Fruit fly (Drosophila melanogaster) whole organism, embryonic: Measurements from ENCODE around the gene CG12024.

Experiments used
- Asciz ChIP-seq: fragments of 200-800 bp; sonication (Bioruptor generic); optimal IDR thresholded peaks from 2 replicates; lab custom pipeline; 2017; ENCODE audit warnings: missing biosample characterization, mild to moderate bottlenecking, missing genetic modification characterization, missing genetic modification reagents
- CG10274 ChIP-seq: fragments of 200-800 bp; sonication (Bioruptor generic); optimal IDR thresholded peaks from 3 replicates; lab custom pipeline; 2017; ENCODE audit warnings: missing biosample characterization, mild to moderate bottlenecking, missing genetic modification characterization
- CG12659 ChIP-seq: fragments of 200-800 bp; sonication (Bioruptor generic); optimal IDR thresholded peaks from 3 replicates; lab custom pipeline; 2017; ENCODE audit warnings: mild to moderate bottlenecking, missing biosample characterization, missing genetic modification reagents, missing genetic modification characterization
- CG14441 ChIP-seq: fragments of 200-800 bp; sonication (Bioruptor generic); IDR thresholded peaks from 2 replicates; pipeline ENCODE4 v1.3.6; 2022; ENCODE audit warnings: missing biosample characterization, missing genetic modification characterization
- CG17328 ChIP-seq: fragments of 200-800 bp; sonication (Bioruptor generic); IDR thresholded peaks from 2 replicates; pipeline ENCODE4 v1.3.6; 2022; ENCODE audit warnings: missing biosample characterization, missing genetic modification characterization
- CG18476 ChIP-seq: fragments of 200-800 bp; sonication (Bioruptor generic); optimal IDR thresholded peaks from 2 replicates; lab custom pipeline; 2016; ENCODE audit warnings: missing biosample characterization, mild to moderate bottlenecking, missing genetic modification characterization
- CG18599 ChIP-seq: fragments of 200-800 bp; sonication (Bioruptor generic); optimal IDR thresholded peaks from 3 replicates; lab custom pipeline; 2017; ENCODE audit warnings: missing biosample characterization, missing genetic modification characterization, mild to moderate bottlenecking, moderate library complexity, missing genetic modification reagents
- CG2116 ChIP-seq: fragments of 200-800 bp; sonication (Bioruptor generic); optimal IDR thresholded peaks from 3 replicates; lab custom pipeline; 2018; ENCODE audit warnings: missing biosample characterization, mild to moderate bottlenecking, missing genetic modification characterization
- CG2199 ChIP-seq: fragments of 200-800 bp; sonication (Bioruptor generic); IDR thresholded peaks from 3 replicates; pipeline ENCODE4 v1.3.6; 2022; ENCODE audit warnings: missing biosample characterization, missing genetic modification characterization
- CG32532 ChIP-seq: fragments of 200-800 bp; sonication (Bioruptor generic); IDR thresholded peaks from 2 replicates; pipeline ENCODE4 v1.3.6; 2022; ENCODE audit warnings: missing biosample characterization, missing genetic modification characterization
- CG32772 ChIP-seq: fragments of 200-800 bp; sonication (Bioruptor generic); IDR thresholded peaks from 2 replicates; pipeline ENCODE4 v1.3.6; 2022; ENCODE audit warnings: missing biosample characterization, missing genetic modification characterization
- CG3838 ChIP-seq: fragments of 200-800 bp; sonication (Bioruptor generic); optimal IDR thresholded peaks from 3 replicates; lab custom pipeline; 2016; ENCODE audit warnings: missing biosample characterization, missing genetic modification characterization
- CG3847 ChIP-seq: fragments of 200-800 bp; sonication (Bioruptor generic); IDR thresholded peaks from 2 replicates; pipeline ENCODE4 v1.3.6; 2022; ENCODE audit warnings: missing biosample characterization, missing genetic modification characterization
- CG4707 ChIP-seq: fragments of 200-800 bp; sonication (Bioruptor generic); optimal IDR thresholded peaks from 2 replicates; lab custom pipeline; 2018; ENCODE audit warnings: missing biosample characterization, mild to moderate bottlenecking, missing genetic modification characterization, moderate library complexity
- CG4854 ChIP-seq: fragments of 200-800 bp; sonication (Bioruptor generic); optimal IDR thresholded peaks from 2 replicates; lab custom pipeline; 2016; ENCODE audit warnings: missing biosample characterization, missing genetic modification characterization, inconsistent platforms
- CG6854 ChIP-seq: fragments of 200-800 bp; sonication (Bioruptor generic); optimal IDR thresholded peaks from 3 replicates; lab custom pipeline; 2017; ENCODE audit warnings: missing biosample characterization, mild to moderate bottlenecking, missing genetic modification characterization
- CG8359 ChIP-seq: fragments of 200-800 bp; sonication (Bioruptor generic); optimal IDR thresholded peaks from 2 replicates; lab custom pipeline; 2017; ENCODE audit warnings: missing biosample characterization, mild to moderate bottlenecking, missing genetic modification characterization, borderline replicate concordance
- CG8478 ChIP-seq: fragments of >200 bp; optimal IDR thresholded peaks from 2 replicates; lab custom pipeline; 2018
- CHES-1-like ChIP-seq: fragments of 200-800 bp; sonication (Bioruptor generic); optimal IDR thresholded peaks from 2 replicates; lab custom pipeline; 2016; ENCODE audit warnings: missing biosample characterization, missing genetic modification characterization
- Dbx ChIP-seq: fragments of 200-800 bp; sonication (Bioruptor generic); IDR thresholded peaks from 3 replicates; pipeline ENCODE4 v1.3.6; 2022; ENCODE audit warnings: missing biosample characterization, missing genetic modification characterization
- Deaf1 ChIP-seq: fragments of 200-800 bp; optimal IDR thresholded peaks from 3 replicates; lab custom pipeline; 2019; ENCODE audit warnings: missing biosample characterization, mild to moderate bottlenecking, missing genetic modification characterization, moderate library complexity
- Dfd ChIP-seq, 2 experiments: fragments of >200 bp; optimal IDR thresholded peaks; 2 replicates each; lab custom pipeline; 2017; ENCODE audit warnings: missing biosample characterization in 2 of 2, missing genetic modification characterization in 2 of 2
- Dll ChIP-seq: fragments of 200-800 bp; sonication (Bioruptor generic); IDR thresholded peaks from 4 replicates; pipeline ENCODE4 v1.3.6; 2022; ENCODE audit warnings: missing biosample characterization, missing genetic modification characterization; ENCODE audit not compliant: partially characterized antibody
- Doc2 ChIP-seq: fragments of 200-800 bp; sonication (Bioruptor generic); IDR thresholded peaks from 2 replicates; pipeline ENCODE4 v1.3.6; 2022; ENCODE audit warnings: missing biosample characterization, missing genetic modification characterization
- Drgx ChIP-seq: fragments of 200-800 bp; sonication (Bioruptor generic); IDR thresholded peaks from 2 replicates; pipeline ENCODE4 v1.3.6; 2022; ENCODE audit warnings: missing biosample characterization, missing genetic modification characterization
- Ets65A ChIP-seq: fragments of 200-800 bp; sonication (Bioruptor generic); peaks from one replicate; lab custom pipeline; 2016; ENCODE audit warnings: missing biosample characterization, missing genetic modification characterization
- Fer2 ChIP-seq: fragments of 200-800 bp; sonication (Bioruptor generic); optimal IDR thresholded peaks from 2 replicates; lab custom pipeline; 2018; ENCODE audit warnings: missing biosample characterization, mild to moderate bottlenecking, missing genetic modification characterization, moderate library complexity
- HHEX ChIP-seq: fragments of 200-800 bp; sonication (Bioruptor generic); optimal IDR thresholded peaks from 3 replicates; lab custom pipeline; 2017; ENCODE audit warnings: missing biosample characterization, mild to moderate bottlenecking, missing genetic modification characterization, missing genetic modification reagents
- HmgD ChIP-seq: fragments of 200-800 bp; sonication (Bioruptor generic); optimal IDR thresholded peaks from 3 replicates; lab custom pipeline; 2016; ENCODE audit warnings: missing biosample characterization, missing genetic modification characterization
- Hr3 ChIP-seq: fragments of 200-800 bp; sonication (Bioruptor generic); optimal IDR thresholded peaks from 3 replicates; lab custom pipeline; 2016; ENCODE audit warnings: missing biosample characterization, missing genetic modification characterization
- Hr39 ChIP-seq: fragments of >200 bp; optimal IDR thresholded peaks from 2 replicates; lab custom pipeline; 2017
- MBD-R2 ChIP-seq: fragments of 200-800 bp; sonication (Bioruptor generic); IDR thresholded peaks from 2 replicates; pipeline ENCODE4 v1.3.6; 2022; ENCODE audit warnings: missing biosample characterization, missing genetic modification characterization
- Nf-YC ChIP-seq: fragments of 200-800 bp; optimal IDR thresholded peaks from 3 replicates; lab custom pipeline; 2019; ENCODE audit warnings: missing biosample characterization, mild to moderate bottlenecking, missing genetic modification characterization, moderate library complexity
- Oaz ChIP-seq: fragments of 200-800 bp; sonication (Bioruptor generic); IDR thresholded peaks from 2 replicates; pipeline ENCODE4 v1.3.6; 2022; ENCODE audit warnings: missing biosample characterization, missing genetic modification characterization
- PHDP ChIP-seq: fragments of 200-800 bp; sonication (Bioruptor generic); optimal IDR thresholded peaks from 3 replicates; lab custom pipeline; 2018; ENCODE audit warnings: missing biosample characterization, mild to moderate bottlenecking, missing genetic modification characterization, moderate library complexity
- Stat92E ChIP-seq, 3 experiments: fragments of >200 bp in 2 of 3; fragments of 200-800 bp in 1 of 3; sonication (Bioruptor generic) in 1 of 3; optimal IDR thresholded peaks; 2 replicates each; lab custom pipeline; 2017 to 2019; ENCODE audit warnings: missing biosample characterization in 3 of 3, missing genetic modification characterization in 3 of 3, mild to moderate bottlenecking in 1 of 3, moderate library complexity in 1 of 3
- bowl ChIP-seq: fragments of 200-800 bp; sonication (Bioruptor generic); IDR thresholded peaks from 2 replicates; pipeline ENCODE4 v1.3.6; 2022; ENCODE audit warnings: missing biosample characterization, missing genetic modification characterization
- chn ChIP-seq: fragments of 200-800 bp; sonication (Bioruptor generic); optimal IDR thresholded peaks from 2 replicates; lab custom pipeline; 2016; ENCODE audit warnings: missing biosample characterization, missing genetic modification characterization
- corto ChIP-seq: fragments of 200-800 bp; sonication (Bioruptor generic); optimal IDR thresholded peaks from 2 replicates; lab custom pipeline; 2016; ENCODE audit warnings: missing biosample characterization, mild to moderate bottlenecking, missing genetic modification characterization, moderate library complexity
- da ChIP-seq: fragments of 200-800 bp; sonication (Bioruptor generic); optimal IDR thresholded peaks from 2 replicates; lab custom pipeline; 2016; ENCODE audit warnings: missing biosample characterization, missing genetic modification characterization
- dpn ChIP-seq, 2 experiments: fragments of 200-800 bp; sonication (Bioruptor generic); optimal IDR thresholded peaks; 3 replicates each; lab custom pipeline; 2016; ENCODE audit warnings: missing biosample characterization in 2 of 2, missing genetic modification characterization in 2 of 2
- fd64A ChIP-seq: fragments of 200-800 bp; sonication (Bioruptor generic); optimal IDR thresholded peaks from 3 replicates; lab custom pipeline; 2018; ENCODE audit warnings: missing biosample characterization, mild to moderate bottlenecking, missing genetic modification characterization
- gt ChIP-seq: fragments of 200-800 bp; sonication (Bioruptor generic); IDR thresholded peaks from 2 replicates; pipeline ENCODE4 v1.3.6; 2022; ENCODE audit warnings: missing biosample characterization, missing genetic modification characterization
- hb ChIP-seq: fragments of 200-800 bp; sonication (Bioruptor generic); IDR thresholded peaks from 3 replicates; pipeline ENCODE4 v1.3.6; 2022; ENCODE audit warnings: missing biosample characterization, missing genetic modification characterization; ENCODE audit not compliant: partially characterized antibody
- luna ChIP-seq: fragments of 200-800 bp; sonication (Bioruptor generic); optimal IDR thresholded peaks from 2 replicates; lab custom pipeline; 2016; ENCODE audit warnings: missing biosample characterization, missing genetic modification characterization
- p53 ChIP-seq: fragments of 200-800 bp; sonication (Bioruptor generic); optimal IDR thresholded peaks from 2 replicates; lab custom pipeline; 2016; ENCODE audit warnings: missing biosample characterization, missing genetic modification characterization
- pb ChIP-seq: fragments of 200-800 bp; sonication (Bioruptor generic); optimal IDR thresholded peaks from 3 replicates; lab custom pipeline; 2016; ENCODE audit warnings: missing biosample characterization, missing genetic modification characterization
- pita ChIP-seq: fragments of 200-800 bp; sonication (Bioruptor generic); optimal IDR thresholded peaks from 2 replicates; lab custom pipeline; 2017; ENCODE audit warnings: missing biosample characterization, mild to moderate bottlenecking, missing genetic modification characterization
- pros ChIP-seq: fragments of 200-800 bp; sonication (Bioruptor generic); optimal IDR thresholded peaks from 3 replicates; lab custom pipeline; 2019; ENCODE audit warnings: missing biosample characterization, mild to moderate bottlenecking, missing genetic modification characterization, moderate library complexity
- sim ChIP-seq: fragments of 200-800 bp; sonication (Bioruptor generic); IDR thresholded peaks from 2 replicates; pipeline ENCODE4 v1.3.6; 2022; ENCODE audit warnings: missing biosample characterization, missing genetic modification characterization
- slou ChIP-seq: fragments of 200-800 bp; sonication (Bioruptor generic); optimal IDR thresholded peaks from 3 replicates; lab custom pipeline; 2016; ENCODE audit warnings: missing biosample characterization, missing genetic modification characterization
- tx ChIP-seq: fragments of 200-800 bp; sonication (Bioruptor generic); optimal IDR thresholded peaks from 2 replicates; lab custom pipeline; 2016; ENCODE audit warnings: missing biosample characterization, missing genetic modification characterization
- usp ChIP-seq: fragments of >200 bp; optimal IDR thresholded peaks from 2 replicates; lab custom pipeline; 2017; ENCODE audit warnings: missing biosample characterization, missing genetic modification characterization

Gene CG12024

dm6 chr3L:1880692-1881091, 23.7 kb downstream of the CG12024 start (continued):
- TF ChIP-seq CG3838 (GFP tag; lab: Kevin White, UChicago): no peak
- no peak for TF ChIP-seq PHDP (tag; lab: Kevin White, UChicago)
- TF ChIP-seq Hr3 (GFP tag; lab: Kevin White, UChicago): no peak
- no peak for TF ChIP-seq dpn (GFP tag; optimal IDR thresholded peaks at IDR 0.05; lab: Kevin White, UChicago)
- TF ChIP-seq da: no peak
- TF ChIP-seq HmgD (GFP tag; lab: Kevin White, UChicago): no peak
- no peak for TF ChIP-seq Fer2 (tag; lab: Kevin White, UChicago)
- no peak for TF ChIP-seq Hr39 (lab: Kevin White, UChicago)
- no peak for TF ChIP-seq MBD-R2 (GFP tag; lab: Robert Waterston, UW)
- TF ChIP-seq pb (GFP tag; lab: Kevin White, UChicago): no peak
- no peak for TF ChIP-seq Nf-YC (tag; lab: Kevin White, UChicago)
- peak; percentile 59 for TF ChIP-seq CG18599 (GFP tag; lab: Kevin White, UChicago)
- no peak for TF ChIP-seq pita (GFP tag; lab: Kevin White, UChicago)
- no peak for TF ChIP-seq Dfd (GFP tag; optimal IDR thresholded peaks at IDR 0.05; lab: Kevin White, UChicago)
- TF ChIP-seq slou (GFP tag; lab: Kevin White, UChicago): no peak
- TF ChIP-seq CG2116 (GFP tag; lab: Kevin White, UChicago): no peak
- TF ChIP-seq CG32772: 0 out of 2 replicates have a peak, but pooled peaks have one; percentile 37
- no peak for TF ChIP-seq HHEX (GFP tag; lab: Kevin White, UChicago)
- no peak for TF ChIP-seq CG4707 (GFP tag; lab: Kevin White, UChicago)
- TF ChIP-seq CG8359: no peak
- TF ChIP-seq bowl: no peak
- TF ChIP-seq CG10274: no peak
- no peak for TF ChIP-seq usp
- TF ChIP-seq Asciz (GFP tag; lab: Kevin White, UChicago): no peak
- TF ChIP-seq CHES-1-like (GFP tag; lab: Kevin White, UChicago): no peak
- no peak for TF ChIP-seq CG4854 (GFP tag; lab: Kevin White, UChicago)
- TF ChIP-seq Doc2 (GFP tag; lab: Robert Waterston, UW): no peak
- TF ChIP-seq luna (GFP tag; lab: Kevin White, UChicago): no peak
- no peak for TF ChIP-seq hb (GFP tag; lab: Robert Waterston, UW)
- TF ChIP-seq Stat92E (GFP tag; optimal IDR thresholded peaks at IDR 0.05; lab: Kevin White, UChicago): no peak
- TF ChIP-seq CG32532: peak; percentile 60; the same call in 1 of the 2 replicates
- TF ChIP-seq gt (GFP tag; lab: Robert Waterston, UW): no peak
- TF ChIP-seq corto (GFP tag; lab: Kevin White, UChicago): no peak
- TF ChIP-seq Dbx (GFP tag; lab: Robert Waterston, UW): peak; percentile 68
- TF ChIP-seq Dll: no peak
- TF ChIP-seq sim (GFP tag; lab: Robert Waterston, UW): no peak
- TF ChIP-seq Deaf1 (tag; lab: Kevin White, UChicago): no peak
- no peak for TF ChIP-seq fd64A
- TF ChIP-seq p53 (GFP tag; lab: Kevin White, UChicago): no peak
- TF ChIP-seq CG3847: peak; percentile 39
- TF ChIP-seq tx (GFP tag; lab: Kevin White, UChicago): no peak
- TF ChIP-seq CG2199 (GFP tag; lab: Robert Waterston, UW): no peak
- TF ChIP-seq CG12659: no peak
- peak; percentile 80 for TF ChIP-seq Drgx (GFP tag; lab: Robert Waterston, UW)
- peak; percentile 43 for TF ChIP-seq Ets65A (GFP tag; lab: Kevin White, UChicago)
- no peak for TF ChIP-seq CG6854 (GFP tag; lab: Kevin White, UChicago)
- TF ChIP-seq pros: no peak
- peak; percentile 73 for TF ChIP-seq CG14441 (GFP tag; lab: Robert Waterston, UW)
- no peak for TF ChIP-seq chn
- TF ChIP-seq CG8478: no peak
- 0 out of 2 replicates have a peak, but pooled peaks have one; percentile 28 for TF ChIP-seq Oaz (GFP tag; lab: Robert Waterston, UW)
- TF ChIP-seq CG18476 (GFP tag; lab: Kevin White, UChicago): no peak
- no peak for TF ChIP-seq CG17328 (GFP tag; lab: Robert Waterston, UW)
